Fruit fly (Drosophila melanogaster): ENCODE measurements around the gene CG34183.

DNA sequence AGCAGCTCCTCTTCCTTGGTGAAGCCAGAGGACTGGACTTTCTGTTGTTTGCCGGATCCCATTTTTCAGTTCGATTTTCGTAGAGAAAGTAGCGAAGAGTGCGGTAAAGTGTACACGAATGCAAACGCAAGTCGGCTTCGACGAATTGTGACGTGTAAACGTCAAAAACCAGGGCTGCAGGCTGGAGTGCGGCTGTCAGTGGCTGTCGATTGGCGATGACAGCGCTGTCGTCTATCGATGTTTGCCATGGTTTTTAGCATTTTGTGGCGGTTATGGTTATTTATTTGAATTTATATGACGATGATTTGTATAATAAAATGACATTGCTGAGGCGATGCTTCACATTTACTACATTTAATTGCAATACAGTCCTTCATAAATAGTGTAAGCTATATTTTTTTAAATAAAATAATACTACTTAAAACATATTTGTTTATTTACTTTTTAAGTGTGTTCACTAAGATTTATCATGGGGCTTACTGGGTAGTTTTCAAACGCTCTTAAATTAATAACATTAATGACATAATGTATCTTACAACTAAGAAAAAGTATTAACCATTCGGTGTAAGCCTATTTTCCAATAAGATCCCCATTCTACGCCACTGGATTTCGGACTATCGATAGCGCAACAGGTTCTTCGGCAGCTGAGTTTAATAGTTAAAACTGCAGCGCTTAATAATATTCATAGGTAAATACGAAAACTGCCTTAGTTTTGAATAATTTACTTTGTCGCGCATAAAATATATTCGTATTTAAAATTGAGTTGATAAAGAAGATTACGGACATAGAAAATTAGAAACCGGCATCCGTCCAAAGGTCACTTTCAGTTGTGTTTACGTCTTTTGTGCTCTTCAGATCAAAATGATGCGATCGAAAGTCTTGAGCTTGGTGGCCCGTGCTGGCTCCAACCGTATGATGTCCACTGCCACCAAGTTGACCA, 27.7 kb upstream of the CG34183 start, which contains the start of the genes CG5885 and CG4598:
- TF ChIP-seq h (optimal IDR thresholded peaks at IDR 0.05) (no peak), Myc (optimal IDR thresholded peaks at IDR 0.05) (no peak)
